Worm (Caenorhabditis elegans): ENCODE data around the gene srg-21.

Gene srg-21

DNA sequence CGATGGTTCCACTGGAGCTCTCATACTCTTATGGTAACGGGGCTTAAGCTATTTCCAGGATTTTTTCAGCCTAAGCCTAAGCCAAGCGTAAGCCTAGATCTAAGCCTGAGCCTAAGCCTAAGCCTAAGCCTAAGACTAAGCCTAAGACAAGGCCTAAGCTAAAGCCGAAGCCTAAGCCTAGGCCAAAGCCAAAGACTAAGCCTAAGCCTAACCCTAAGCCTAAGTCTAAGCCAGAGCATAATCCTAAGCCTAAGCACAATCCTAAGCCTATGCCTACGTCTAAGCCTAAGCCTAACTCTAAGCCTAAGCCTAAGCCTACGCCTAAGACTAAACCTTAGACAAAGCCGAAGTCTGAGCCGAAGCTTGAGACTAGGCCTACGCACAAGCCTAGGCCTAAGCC lies 42.2 kb downstream of the srg-21 start:
- no peak for TF ChIP-seq hmbx-1 (tag; optimal IDR thresholded peaks at IDR 0.05)
- TF ChIP-seq ceh-36 (tag; optimal IDR thresholded peaks at IDR 0.05) = peak; percentile 87

DNA sequence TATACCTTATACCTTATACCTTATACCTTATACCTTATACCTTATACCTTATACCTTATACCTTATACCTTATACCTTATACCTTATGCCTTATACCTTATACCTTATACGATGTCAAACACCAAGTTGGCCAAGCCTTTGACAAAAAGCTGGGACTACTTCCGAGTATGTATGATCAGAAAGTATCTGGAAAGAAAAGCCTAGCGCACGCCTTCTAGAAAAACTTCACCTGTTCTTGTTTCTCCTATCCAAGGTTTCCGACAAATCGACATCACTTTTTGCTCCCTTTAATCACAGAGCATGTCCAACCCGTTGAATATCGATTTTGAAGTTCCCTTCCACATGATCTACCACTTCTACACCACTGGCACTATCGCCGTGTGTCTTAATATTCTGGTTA lies 42.8 kb downstream of the srg-21 start, which contains the start of gene sri-28:
Gene sri-28 (plus strand): TSS at position 301 of the 400 bp plus-strand sequence.
- TF ChIP-seq ama-1 (optimal IDR thresholded peaks at IDR 0.05) = no peak
- TF ChIP-seq aly-1 (tag; optimal IDR thresholded peaks at IDR 0.05) = no peak
- TF ChIP-seq tbx-11 (GFP tag; IDR thresholded peaks at IDR 0.05) = no peak
- no peak for TF ChIP-seq tbx-37 (GFP tag; conservative IDR thresholded peaks at IDR 0.05)
- TF ChIP-seq hmbx-1 (tag; optimal IDR thresholded peaks at IDR 0.05) = no peak
- no peak for TF ChIP-seq F13C5.2 (tag; optimal IDR thresholded peaks at IDR 0.05)
- no peak for TF ChIP-seq scrt-1 (GFP tag; IDR thresholded peaks at IDR 0.05)
- TF ChIP-seq ceh-36 (tag; optimal IDR thresholded peaks at IDR 0.05) = no peak
- no peak for TF ChIP-seq hnd-1 (tag; optimal IDR thresholded peaks at IDR 0.05)
- TF ChIP-seq hmg-4 (GFP tag; optimal IDR thresholded peaks at IDR 0.05) = no peak
- no peak for TF ChIP-seq pes-1 (GFP tag; IDR thresholded peaks at IDR 0.05)
- TF ChIP-seq B0310.2 (tag; optimal IDR thresholded peaks at IDR 0.05) = no peak
- TF ChIP-seq sea-1 (GFP tag; conservative IDR thresholded peaks at IDR 0.05) = no peak

DNA sequence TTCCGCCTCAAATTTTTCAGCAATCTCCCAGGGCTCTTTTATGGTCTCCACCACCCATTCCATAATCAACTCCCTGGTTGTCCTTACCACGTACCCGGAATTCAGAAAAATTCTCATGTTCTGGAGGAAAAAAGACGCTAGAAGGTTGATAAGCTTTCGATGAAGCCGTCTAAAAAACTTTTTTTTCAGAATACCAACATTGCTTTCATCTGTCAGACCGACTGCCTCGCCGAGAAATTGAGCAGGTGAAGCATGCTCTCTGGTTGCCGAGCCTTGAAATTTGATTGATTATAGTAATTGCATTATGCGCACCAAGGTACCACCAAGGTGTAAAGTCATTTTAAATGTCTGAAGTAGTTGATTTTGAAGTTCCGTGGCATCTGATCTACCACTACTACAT lies 45.3 kb downstream of the srg-21 start, which contains the start of gene sri-30:
Gene sri-30 (plus strand): TSS at position 301 of the 400 bp plus-strand sequence.
- TF ChIP-seq tra-4 (tag; optimal IDR thresholded peaks at IDR 0.05) (no peak), flt-1 (GFP tag; IDR thresholded peaks at IDR 0.05) (no peak), ets-7 (tag; optimal IDR thresholded peaks at IDR 0.05) (no peak), scrt-1 (GFP tag; IDR thresholded peaks at IDR 0.05) (no peak), ceh-13 (GFP tag; optimal IDR thresholded peaks at IDR 0.05) (no peak), hmbx-1 (tag; optimal IDR thresholded peaks at IDR 0.05) (no peak), aly-1 (tag; optimal IDR thresholded peaks at IDR 0.05) (no peak), B0310.2 (tag; optimal IDR thresholded peaks at IDR 0.05) (no peak), tbx-37 (GFP tag; conservative IDR thresholded peaks at IDR 0.05) (no peak), sea-1 (GFP tag; conservative IDR thresholded peaks at IDR 0.05) (no peak), F13C5.2 (tag; optimal IDR thresholded peaks at IDR 0.05) (no peak), pes-1 (GFP tag; IDR thresholded peaks at IDR 0.05) (no peak), hnd-1 (tag; optimal IDR thresholded peaks at IDR 0.05) (no peak), ceh-36 (tag; optimal IDR thresholded peaks at IDR 0.05) (no peak)

DNA sequence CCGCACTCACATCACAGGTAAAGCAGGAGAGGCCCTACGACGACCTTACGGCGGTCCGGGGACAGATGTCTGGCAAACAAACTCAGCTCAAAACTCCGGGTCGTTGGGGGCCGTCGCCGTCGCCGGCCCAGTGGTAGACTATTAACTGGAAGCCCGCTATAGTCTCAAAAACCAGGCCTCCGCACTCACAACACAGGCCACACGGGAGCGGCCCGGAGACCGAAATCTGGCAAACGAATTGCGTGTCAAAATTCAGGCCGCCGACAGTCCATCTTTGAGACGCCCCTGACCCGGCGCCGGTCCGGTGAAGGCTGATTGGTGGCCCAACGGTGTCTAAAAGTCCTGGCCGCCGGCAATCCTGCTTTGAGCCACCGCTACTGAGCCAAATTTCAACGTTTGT lies 45.7 kb downstream of the srg-21 start:
- TF ChIP-seq ceh-13 (GFP tag; optimal IDR thresholded peaks at IDR 0.05) = no peak
- TF ChIP-seq pes-1 (GFP tag; IDR thresholded peaks at IDR 0.05) = no peak
- no peak for TF ChIP-seq ceh-36 (tag; optimal IDR thresholded peaks at IDR 0.05)
- no peak for TF ChIP-seq tbx-11 (GFP tag; IDR thresholded peaks at IDR 0.05)
- no peak for TF ChIP-seq aly-1 (tag; optimal IDR thresholded peaks at IDR 0.05)
- no peak for TF ChIP-seq tra-4 (tag; optimal IDR thresholded peaks at IDR 0.05)
- no peak for TF ChIP-seq scrt-1 (GFP tag; IDR thresholded peaks at IDR 0.05)
- TF ChIP-seq ets-7 (tag; optimal IDR thresholded peaks at IDR 0.05) = no peak
- no peak for TF ChIP-seq hnd-1 (tag; optimal IDR thresholded peaks at IDR 0.05)
- TF ChIP-seq ama-1 (optimal IDR thresholded peaks at IDR 0.05) = no peak
- no peak for TF ChIP-seq flt-1 (GFP tag; IDR thresholded peaks at IDR 0.05)
- TF ChIP-seq sea-1 (GFP tag; conservative IDR thresholded peaks at IDR 0.05) = no peak
- TF ChIP-seq F13C5.2 (tag; optimal IDR thresholded peaks at IDR 0.05) = no peak
- no peak for TF ChIP-seq tbx-37 (GFP tag; conservative IDR thresholded peaks at IDR 0.05)
- no peak for TF ChIP-seq hmg-4 (GFP tag; optimal IDR thresholded peaks at IDR 0.05)
- no peak for TF ChIP-seq B0310.2 (tag; optimal IDR thresholded peaks at IDR 0.05)
- no peak for TF ChIP-seq hmbx-1 (tag; optimal IDR thresholded peaks at IDR 0.05)

DNA sequence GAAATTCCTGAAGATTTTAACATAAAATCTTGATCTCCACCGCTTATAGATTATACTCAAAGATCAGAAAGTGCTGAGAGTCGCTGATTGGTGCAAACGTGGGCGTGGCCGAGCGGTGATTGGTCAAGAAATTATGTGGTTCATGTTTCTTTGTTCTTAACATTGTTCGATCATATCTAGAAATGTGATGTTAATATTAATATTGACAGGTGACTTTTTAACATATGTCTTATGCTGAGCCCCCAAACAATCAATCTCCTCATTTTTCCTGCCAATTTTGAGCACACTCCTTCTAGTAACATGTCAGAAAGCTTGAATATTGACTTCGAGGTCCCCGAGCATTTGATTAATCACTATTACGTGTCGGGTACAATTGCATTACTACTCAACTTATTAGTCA lies 47.1 kb downstream of the srg-21 start, which contains the start of gene sri-29:
Gene sri-29 (plus strand): TSS at position 301 of the 400 bp plus-strand sequence.
- no peak for TF ChIP-seq sea-1 (GFP tag; conservative IDR thresholded peaks at IDR 0.05)
- TF ChIP-seq tbx-11 (GFP tag; IDR thresholded peaks at IDR 0.05) = no peak
- TF ChIP-seq tra-4 (tag; optimal IDR thresholded peaks at IDR 0.05) = no peak

DNA sequence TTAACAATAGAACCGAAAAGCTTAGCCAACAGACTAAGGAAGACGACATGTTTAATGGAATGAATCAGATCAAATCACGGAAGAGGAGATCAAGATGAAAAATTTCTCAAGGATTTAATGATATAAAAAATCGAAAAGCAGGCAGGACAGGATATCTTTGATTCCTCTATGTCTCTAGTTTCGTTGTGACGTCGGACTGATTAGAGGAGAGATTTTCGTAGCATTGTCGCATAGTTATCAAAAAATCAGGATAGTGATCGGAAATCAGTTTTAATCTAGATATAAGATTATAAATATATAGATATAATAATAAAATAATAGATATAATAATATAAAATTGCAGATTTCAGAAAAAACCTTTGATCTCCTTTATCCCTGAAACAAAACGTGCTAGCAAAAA lies 47.8 kb downstream of the srg-21 start, which contains the start of gene B0454.8:
Gene B0454.8 (minus strand): TSS at position 101 of the 400 bp plus-strand sequence.
- TF ChIP-seq hmg-4 (GFP tag; optimal IDR thresholded peaks at IDR 0.05) = no peak
- no peak for TF ChIP-seq sea-1 (GFP tag; conservative IDR thresholded peaks at IDR 0.05)
- TF ChIP-seq tbx-11 (GFP tag; IDR thresholded peaks at IDR 0.05) = no peak
- no peak for TF ChIP-seq ets-7 (tag; optimal IDR thresholded peaks at IDR 0.05)
- TF ChIP-seq B0310.2 (tag; optimal IDR thresholded peaks at IDR 0.05) = no peak
- no peak for TF ChIP-seq ama-1 (optimal IDR thresholded peaks at IDR 0.05)
- no peak for TF ChIP-seq aly-1 (tag; optimal IDR thresholded peaks at IDR 0.05)
- TF ChIP-seq tra-4 (tag; optimal IDR thresholded peaks at IDR 0.05) = no peak
- TF ChIP-seq ceh-13 (GFP tag; optimal IDR thresholded peaks at IDR 0.05) = no peak
- no peak for TF ChIP-seq F13C5.2 (tag; optimal IDR thresholded peaks at IDR 0.05)
- no peak for TF ChIP-seq hnd-1 (tag; optimal IDR thresholded peaks at IDR 0.05)
- TF ChIP-seq ceh-36 (tag; optimal IDR thresholded peaks at IDR 0.05) = no peak
- TF ChIP-seq flt-1 (GFP tag; IDR thresholded peaks at IDR 0.05) = no peak
- no peak for TF ChIP-seq scrt-1 (GFP tag; IDR thresholded peaks at IDR 0.05)
- TF ChIP-seq tbx-37 (GFP tag; conservative IDR thresholded peaks at IDR 0.05) = no peak
- TF ChIP-seq hmbx-1 (tag; optimal IDR thresholded peaks at IDR 0.05) = no peak
- TF ChIP-seq pes-1 (GFP tag; IDR thresholded peaks at IDR 0.05) = no peak

DNA sequence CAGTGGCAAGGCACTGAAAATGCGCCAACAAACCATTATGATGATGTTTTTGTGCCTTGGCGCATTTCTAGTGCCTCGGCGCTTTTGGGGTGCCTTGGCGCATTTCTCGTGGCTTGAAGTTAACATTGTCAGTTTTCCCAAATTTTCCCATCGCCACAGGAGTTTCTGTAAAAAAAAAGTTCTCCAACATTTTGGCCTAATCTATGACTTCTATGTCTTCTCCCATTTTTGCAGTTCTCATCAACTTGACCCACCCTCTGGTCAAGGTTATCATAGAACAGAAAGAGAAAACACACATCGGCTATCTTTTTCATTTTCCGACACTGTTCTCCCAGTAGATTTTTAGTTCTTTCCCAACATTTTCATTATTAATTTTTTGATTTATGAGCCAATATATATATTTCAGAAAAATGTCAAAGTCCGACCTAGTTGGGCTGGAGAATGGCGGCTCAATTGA lies 52.7 kb downstream of the srg-21 start, which contains the start of the genes B0454.26 and B0454.5:
Gene B0454.26 (minus strand): TSS at position 101 of the 457 bp plus-strand sequence.
Gene B0454.5 (plus strand): TSS at position 407 of the 457 bp plus-strand sequence.
- TF ChIP-seq sea-1 (GFP tag; conservative IDR thresholded peaks at IDR 0.05) = no peak
- no peak for TF ChIP-seq tra-4 (tag; optimal IDR thresholded peaks at IDR 0.05)
- no peak for TF ChIP-seq ceh-36 (tag; optimal IDR thresholded peaks at IDR 0.05)
- no peak for TF ChIP-seq ets-7 (tag; optimal IDR thresholded peaks at IDR 0.05)
- TF ChIP-seq pes-1 (GFP tag; IDR thresholded peaks at IDR 0.05) = no peak
- no peak for TF ChIP-seq hnd-1 (tag; optimal IDR thresholded peaks at IDR 0.05)
- no peak for TF ChIP-seq hmbx-1 (tag; optimal IDR thresholded peaks at IDR 0.05)
- no peak for TF ChIP-seq ama-1 (optimal IDR thresholded peaks at IDR 0.05)
- TF ChIP-seq tbx-37 (GFP tag; conservative IDR thresholded peaks at IDR 0.05) = no peak
- no peak for TF ChIP-seq B0310.2 (tag; optimal IDR thresholded peaks at IDR 0.05)
- no peak for TF ChIP-seq aly-1 (tag; optimal IDR thresholded peaks at IDR 0.05)
- TF ChIP-seq tbx-11 (GFP tag; IDR thresholded peaks at IDR 0.05) = no peak
